Fruit fly (Drosophila melanogaster) whole organism, wandering third instar larva: ENCODE measurements around the gene CG12099.

ENCODE experiments used
- OdsH ChIP-seq: fragments of 200-800 bp; sonication (Bioruptor generic); optimal IDR thresholded peaks from 2 replicates; lab custom pipeline; 2016; ENCODE audit warnings: missing biosample characterization, mild to moderate bottlenecking, missing genetic modification characterization
- Vsx2 ChIP-seq: fragments of 200-300, 225-300 bp; sonication (Bioruptor generic); optimal IDR thresholded peaks from 2 replicates; lab custom pipeline; 2018; ENCODE audit warnings: missing biosample characterization, missing genetic modification characterization; ENCODE audit not compliant: partially characterized antibody
- br ChIP-seq: fragments of 200-800 bp; sonication (Bioruptor generic); optimal IDR thresholded peaks from 2 replicates; lab custom pipeline; 2016; ENCODE audit warnings: missing biosample characterization, missing genetic modification characterization

DNA sequence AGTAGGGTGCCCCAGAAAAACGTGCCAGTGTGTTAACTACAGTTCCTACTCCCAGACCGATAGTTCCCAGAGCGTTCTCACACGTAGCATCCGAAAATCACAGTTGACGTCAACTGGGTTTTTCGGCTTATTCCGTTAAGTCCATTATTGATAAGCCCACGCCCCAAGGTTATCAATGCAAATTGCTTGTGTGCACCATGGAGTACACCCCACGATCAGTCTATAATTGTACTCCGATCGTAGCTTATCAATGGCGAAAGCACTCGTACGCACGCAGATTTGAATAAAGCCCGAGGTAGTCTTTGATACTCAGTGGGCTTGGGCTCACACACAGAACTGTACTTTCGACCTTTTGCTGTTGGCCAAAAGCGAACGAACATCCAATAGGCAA lies 11.2 kb downstream of the CG12099 start:
- TF ChIP-seq OdsH (GFP tag; lab: Kevin White, UChicago): no peak
- TF ChIP-seq Vsx2 (GFP tag; lab: Kevin White, UChicago): no peak
- TF ChIP-seq br (GFP tag; lab: Kevin White, UChicago): no peak
